Worm (Caenorhabditis elegans) whole organism, late embryonic: ENCODE measurements around the gene K08C7.7.

Source experiments
- ceh-31 ChIP-seq: sonication (generic microtip); optimal IDR thresholded peaks from 2 replicates; lab custom pipeline; 2016; ENCODE audit warnings: missing genetic modification characterization, missing compliant biosample characterization
- dmd-4 ChIP-seq: sonication (generic microtip); optimal IDR thresholded peaks from 2 replicates; lab custom pipeline; 2016; ENCODE audit warnings: borderline replicate concordance, missing genetic modification characterization, missing compliant biosample characterization
- elt-2 ChIP-seq: sonication (generic microtip); optimal IDR thresholded peaks from 2 replicates; lab custom pipeline; 2016; ENCODE audit warnings: missing genetic modification reagents, missing genetic modification characterization, missing compliant biosample characterization
- hlh-13 ChIP-seq: fragments of 200-800 bp; sonication (Bioruptor generic); optimal IDR thresholded peaks from 2 replicates; lab custom pipeline; 2018; ENCODE audit warnings: mild to moderate bottlenecking, missing genetic modification characterization, missing compliant biosample characterization
- hlh-30 ChIP-seq: sonication (generic microtip); optimal IDR thresholded peaks from 2 replicates; lab custom pipeline; 2017; ENCODE audit warnings: antibody characterized with exemption, missing genetic modification characterization, missing compliant biosample characterization; ENCODE audit not compliant: insufficient read depth
- mec-3 ChIP-seq: sonication (generic microtip); optimal IDR thresholded peaks from 2 replicates; lab custom pipeline; 2016; ENCODE audit warnings: borderline replicate concordance, missing genetic modification characterization, missing compliant biosample characterization
- nhr-11 ChIP-seq: fragments of 150-350 bp; optimal IDR thresholded peaks from 2 replicates; lab custom pipeline; 2014; ENCODE audit warnings: missing biosample characterization, missing genetic modification characterization
- pag-3 ChIP-seq: sonication (generic microtip); optimal IDR thresholded peaks from 2 replicates; lab custom pipeline; 2016; ENCODE audit warnings: missing compliant biosample characterization, missing genetic modification characterization, borderline replicate concordance
- sdc-2 ChIP-seq: sonication (generic microtip); optimal IDR thresholded peaks from 2 replicates; lab custom pipeline; 2016; ENCODE audit warnings: missing genotype, missing genetic modification characterization, missing compliant biosample characterization
- tbx-7 ChIP-seq: sonication (generic microtip); optimal IDR thresholded peaks from 2 replicates; lab custom pipeline; 2016; ENCODE audit warnings: missing genotype, missing genetic modification characterization, missing compliant biosample characterization
- unc-55 ChIP-seq: sonication (generic microtip); optimal IDR thresholded peaks from 2 replicates; lab custom pipeline; 2017; ENCODE audit warnings: missing biosample characterization, missing genetic modification reagents, missing genetic modification characterization

DNA sequence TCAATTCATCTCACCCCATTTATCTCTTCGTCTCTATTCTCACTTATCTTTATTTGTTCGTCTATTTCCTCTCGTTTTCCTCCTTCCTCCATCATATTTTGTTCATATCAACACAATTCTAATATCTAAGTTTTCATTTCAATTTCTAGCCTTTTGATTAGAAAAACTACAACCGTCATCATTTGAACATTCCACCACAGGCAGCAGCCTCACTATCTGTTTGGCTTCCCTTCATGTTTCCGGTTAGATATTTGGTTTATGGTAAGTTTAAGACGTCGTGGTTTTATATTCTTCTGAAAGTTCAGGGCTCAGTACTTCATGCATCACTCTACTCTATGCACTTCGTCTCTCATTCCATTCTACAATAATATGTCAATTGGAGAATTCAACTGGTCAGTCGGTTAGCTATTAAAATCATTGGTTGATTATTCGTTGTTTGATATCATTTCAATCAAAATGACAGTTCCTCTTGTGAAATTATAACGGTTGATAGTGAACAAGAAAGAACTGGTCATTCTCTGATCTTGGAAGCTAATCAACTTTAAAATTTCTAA is 7.4 kb upstream of the K08C7.7 start, which contains the start of gene K08C7.1:
- TF ChIP-seq unc-55 (GFP tag; lab: Kevin White, UChicago) (no peak), dmd-4 (no peak), sdc-2 (tag; lab: Kevin White, UChicago) (no peak), mec-3 (tag; lab: Kevin White, UChicago) (no peak), hlh-13 (GFP tag; lab: Kevin White, UChicago) (no peak), tbx-7 (no peak), pag-3 (no peak), hlh-30 (no peak), elt-2 (tag; lab: Kevin White, UChicago) (no peak), ceh-31 (tag; lab: Kevin White, UChicago) (no peak), nhr-11 (tag; lab: Kevin White, UChicago) (no peak)
